Fruit fly (Drosophila melanogaster) whole organism, embryonic: ENCODE results near the gene ATP7.

Source experiments
- Bgb ChIP-seq: fragments of 200-800 bp; sonication (Bioruptor generic); IDR thresholded peaks from 2 replicates; pipeline ENCODE4 v1.3.6; 2022; ENCODE audit warnings: missing biosample characterization, missing genetic modification characterization; ENCODE audit not compliant: partially characterized antibody
- CG11504 ChIP-seq: fragments of 200-800 bp; sonication (Bioruptor generic); optimal IDR thresholded peaks from 3 replicates; lab custom pipeline; 2019; ENCODE audit warnings: missing biosample characterization, mild to moderate bottlenecking, missing genetic modification characterization, moderate library complexity
- CG12391 ChIP-seq: fragments of 200-800 bp; sonication (Bioruptor generic); optimal IDR thresholded peaks from 3 replicates; lab custom pipeline; 2018; ENCODE audit warnings: missing biosample characterization, mild to moderate bottlenecking, missing genetic modification characterization, moderate library complexity
- CG13424 ChIP-seq: fragments of 200-800 bp; sonication (Bioruptor generic); optimal IDR thresholded peaks from 2 replicates; lab custom pipeline; 2019; ENCODE audit warnings: missing biosample characterization, mild to moderate bottlenecking, missing genetic modification characterization, moderate library complexity
- CG14667 ChIP-seq: fragments of 200-800 bp; sonication (Bioruptor generic); IDR thresholded peaks from 2 replicates; pipeline ENCODE4 v1.3.6; 2022; ENCODE audit warnings: missing biosample characterization, missing genetic modification characterization
- CG15269 ChIP-seq: fragments of 200-800 bp; sonication (Bioruptor generic); optimal IDR thresholded peaks from 2 replicates; lab custom pipeline; 2018; ENCODE audit warnings: missing biosample characterization, mild to moderate bottlenecking, missing genetic modification characterization, moderate library complexity
- CG16863 ChIP-seq: fragments of 200-800 bp; sonication (Bioruptor generic); optimal IDR thresholded peaks from 3 replicates; lab custom pipeline; 2016; ENCODE audit warnings: missing biosample characterization, missing genetic modification characterization
- CG17912 ChIP-seq: fragments of 200-800 bp; sonication (Bioruptor generic); optimal IDR thresholded peaks from 2 replicates; lab custom pipeline; 2018; ENCODE audit warnings: missing biosample characterization, mild to moderate bottlenecking, missing genetic modification characterization
- CG18262 ChIP-seq: fragments of 200-800 bp; optimal IDR thresholded peaks from 3 replicates; lab custom pipeline; 2019; ENCODE audit warnings: missing biosample characterization, mild to moderate bottlenecking, missing genetic modification characterization, moderate library complexity
- CG3065 ChIP-seq: fragments of 200-800 bp; sonication (Bioruptor generic); optimal IDR thresholded peaks from 2 replicates; lab custom pipeline; 2016; ENCODE audit warnings: missing biosample characterization, missing genetic modification characterization
- CG3281 ChIP-seq: fragments of 200-800 bp; sonication (Bioruptor generic); optimal IDR thresholded peaks from 3 replicates; lab custom pipeline; 2017; ENCODE audit warnings: missing biosample characterization, mild to moderate bottlenecking, missing genetic modification characterization
- CG4424 ChIP-seq: fragments of 200-800 bp; sonication (Bioruptor generic); optimal IDR thresholded peaks from 3 replicates; lab custom pipeline; 2016; ENCODE audit warnings: missing biosample characterization, missing genetic modification characterization
- CG4820 ChIP-seq: fragments of 200-800 bp; sonication (Bioruptor generic); optimal IDR thresholded peaks from 3 replicates; lab custom pipeline; 2016; ENCODE audit warnings: missing biosample characterization, missing genetic modification characterization
- CG4854 ChIP-seq: fragments of 200-800 bp; sonication (Bioruptor generic); optimal IDR thresholded peaks from 2 replicates; lab custom pipeline; 2016; ENCODE audit warnings: missing biosample characterization, missing genetic modification characterization, inconsistent platforms
- CG6854 ChIP-seq: fragments of 200-800 bp; sonication (Bioruptor generic); optimal IDR thresholded peaks from 3 replicates; lab custom pipeline; 2017; ENCODE audit warnings: missing biosample characterization, mild to moderate bottlenecking, missing genetic modification characterization
- CG7372 ChIP-seq: fragments of 200-800 bp; sonication (Bioruptor generic); IDR thresholded peaks from 2 replicates; pipeline ENCODE4 v1.3.6; 2022; ENCODE audit warnings: missing biosample characterization, missing genetic modification characterization
- CG7839 ChIP-seq: fragments of 200-800 bp; sonication (Bioruptor generic); optimal IDR thresholded peaks from 3 replicates; lab custom pipeline; 2018; ENCODE audit warnings: missing biosample characterization, mild to moderate bottlenecking, missing genetic modification characterization, moderate library complexity
- CG8944 ChIP-seq: fragments of 200-800 bp; sonication (Bioruptor generic); optimal IDR thresholded peaks from 3 replicates; lab custom pipeline; 2016; ENCODE audit warnings: missing biosample characterization, missing genetic modification characterization
- CG9437 ChIP-seq: fragments of 200-800 bp; sonication (Bioruptor generic); optimal IDR thresholded peaks from 2 replicates; lab custom pipeline; 2018; ENCODE audit warnings: missing biosample characterization, mild to moderate bottlenecking, missing genetic modification characterization
- Dll ChIP-seq: fragments of 200-800 bp; sonication (Bioruptor generic); IDR thresholded peaks from 4 replicates; pipeline ENCODE4 v1.3.6; 2022; ENCODE audit warnings: missing biosample characterization, missing genetic modification characterization; ENCODE audit not compliant: partially characterized antibody
- Dref ChIP-seq: fragments of 200-800 bp; sonication (Bioruptor generic); IDR thresholded peaks from 2 replicates; pipeline ENCODE4 v1.3.6; 2022; ENCODE audit warnings: missing biosample characterization, missing genetic modification characterization
- E2f1 ChIP-seq: fragments of 200-800 bp; sonication (Bioruptor generic); IDR thresholded peaks from 2 replicates; pipeline ENCODE4 v1.3.6; 2022; ENCODE audit warnings: missing biosample characterization, missing genetic modification characterization
- Ets97D ChIP-seq: fragments of 200-800 bp; sonication (Bioruptor generic); optimal IDR thresholded peaks from 3 replicates; lab custom pipeline; 2016; ENCODE audit warnings: missing biosample characterization, missing genetic modification characterization
- HLHmδ ChIP-seq: fragments of 200-800 bp; sonication (Bioruptor generic); optimal IDR thresholded peaks from 2 replicates; lab custom pipeline; 2018; ENCODE audit warnings: missing biosample characterization, mild to moderate bottlenecking, missing genetic modification characterization, moderate library complexity
- Hmx ChIP-seq: fragments of 200-800 bp; sonication (Bioruptor generic); optimal IDR thresholded peaks from 2 replicates; lab custom pipeline; 2016; ENCODE audit warnings: missing biosample characterization, missing genetic modification characterization
- Med ChIP-seq: fragments of 200-800 bp; sonication (Bioruptor generic); peaks from one replicate; lab custom pipeline; 2016; ENCODE audit warnings: missing biosample characterization, missing genetic modification characterization, mild to moderate bottlenecking, inconsistent platforms, moderate library complexity
- Sox102F ChIP-seq: fragments of 200-800 bp; sonication (Bioruptor generic); optimal IDR thresholded peaks from 2 replicates; lab custom pipeline; 2018; ENCODE audit warnings: missing biosample characterization, mild to moderate bottlenecking, missing genetic modification characterization, moderate library complexity
- Usf ChIP-seq: fragments of 200-800 bp; sonication (Bioruptor generic); optimal IDR thresholded peaks from 2 replicates; lab custom pipeline; 2017; ENCODE audit warnings: missing genotype, missing biosample characterization, missing genetic modification characterization
- ara ChIP-seq: fragments of 200-800 bp; sonication (Bioruptor generic); IDR thresholded peaks from 2 replicates; pipeline ENCODE4 v1.3.6; 2022; ENCODE audit warnings: missing biosample characterization, missing genetic modification characterization
- ci ChIP-seq: fragments of 200-800 bp; sonication (Bioruptor generic); IDR thresholded peaks from 3 replicates; pipeline ENCODE4 v1.3.6; 2022; ENCODE audit warnings: missing biosample characterization, missing genetic modification characterization
- crol ChIP-seq: fragments of 200-800 bp; sonication (Bioruptor generic); IDR thresholded peaks from 2 replicates; pipeline ENCODE4 v1.3.6; 2022; ENCODE audit warnings: missing biosample characterization, missing genetic modification characterization
- crp ChIP-seq, 2 experiments: fragments of 200-800 bp; sonication (Bioruptor generic); optimal IDR thresholded peaks; 2 replicates in 1 of 2; 3 replicates in 1 of 2; lab custom pipeline; 2017; ENCODE audit warnings: missing biosample characterization in 2 of 2, missing genetic modification characterization in 2 of 2, mild to moderate bottlenecking in 1 of 2, moderate library complexity in 1 of 2
- dati ChIP-seq: fragments of 200-800 bp; sonication (Bioruptor generic); IDR thresholded peaks from 2 replicates; pipeline ENCODE4 v1.3.6; 2022; ENCODE audit warnings: missing biosample characterization, missing genetic modification characterization
- emc ChIP-seq: fragments of 200-800 bp; sonication (Bioruptor generic); optimal IDR thresholded peaks from 2 replicates; lab custom pipeline; 2016; ENCODE audit warnings: missing biosample characterization, missing genetic modification characterization
- gcm2 ChIP-seq: fragments of 200-800 bp; sonication (Bioruptor generic); optimal IDR thresholded peaks from 2 replicates; lab custom pipeline; 2016; ENCODE audit warnings: missing biosample characterization, missing genetic modification characterization
- hkb ChIP-seq, 2 experiments: fragments of 200-800 bp in 1 of 2; fragments of >200 bp in 1 of 2; sonication (Bioruptor generic) in 1 of 2; IDR thresholded peaks in 1 of 2; optimal IDR thresholded peaks in 1 of 2; 2 replicates each; pipeline versions ENCODE4 v1.3.6 to Lab custom; 2017 to 2022; ENCODE audit warnings: missing biosample characterization in 1 of 2, missing genetic modification characterization in 1 of 2
- lbe ChIP-seq: fragments of 200-800 bp; sonication (Bioruptor generic); optimal IDR thresholded peaks from 2 replicates; lab custom pipeline; 2016; ENCODE audit warnings: missing biosample characterization, mild to moderate bottlenecking, missing genetic modification characterization
- maf-S ChIP-seq: fragments of 200-800 bp; sonication (Bioruptor generic); optimal IDR thresholded peaks from 2 replicates; lab custom pipeline; 2016; ENCODE audit warnings: missing biosample characterization, missing genetic modification characterization
- nom ChIP-seq: fragments of 200-800 bp; sonication (Bioruptor generic); optimal IDR thresholded peaks from 2 replicates; lab custom pipeline; 2017; ENCODE audit warnings: missing biosample characterization, missing genetic modification characterization, mild to moderate bottlenecking, moderate library complexity, missing genetic modification reagents
- onecut ChIP-seq: fragments of 200-800 bp; sonication (Bioruptor generic); IDR thresholded peaks from 2 replicates; pipeline ENCODE4 v1.3.6; 2022; ENCODE audit warnings: missing biosample characterization, missing genetic modification characterization
- pita ChIP-seq: fragments of 200-800 bp; sonication (Bioruptor generic); optimal IDR thresholded peaks from 2 replicates; lab custom pipeline; 2017; ENCODE audit warnings: missing biosample characterization, mild to moderate bottlenecking, missing genetic modification characterization
- pnt ChIP-seq: fragments of 200-800 bp; sonication (Bioruptor generic); optimal IDR thresholded peaks from 3 replicates; lab custom pipeline; 2016; ENCODE audit warnings: missing biosample characterization, missing genetic modification characterization
- salm ChIP-seq: fragments of 200-800 bp; sonication (Bioruptor generic); optimal IDR thresholded peaks from 2 replicates; lab custom pipeline; 2018; ENCODE audit warnings: missing biosample characterization, mild to moderate bottlenecking, missing genetic modification characterization
- scrt ChIP-seq: fragments of 200-800 bp; sonication (Bioruptor generic); optimal IDR thresholded peaks from 2 replicates; lab custom pipeline; 2018; ENCODE audit warnings: missing biosample characterization, mild to moderate bottlenecking, missing genetic modification characterization, moderate library complexity
- sqz ChIP-seq: fragments of 200-800 bp; sonication (Bioruptor generic); optimal IDR thresholded peaks from 3 replicates; lab custom pipeline; 2018; ENCODE audit warnings: missing biosample characterization, mild to moderate bottlenecking, missing genetic modification characterization
- stc ChIP-seq: fragments of 200-800 bp; sonication (Bioruptor generic); IDR thresholded peaks from 2 replicates; pipeline ENCODE4 v1.3.6; 2022; ENCODE audit warnings: missing biosample characterization, missing genetic modification characterization
- tio ChIP-seq: fragments of 200-800 bp; sonication (Bioruptor generic); optimal IDR thresholded peaks from 2 replicates; lab custom pipeline; 2017; ENCODE audit warnings: missing biosample characterization, missing genetic modification characterization, inconsistent platforms
- tna ChIP-seq: fragments of 200-800 bp; sonication (Bioruptor generic); IDR thresholded peaks from 2 replicates; pipeline ENCODE4 v1.3.6; 2022; ENCODE audit warnings: missing biosample characterization, missing genetic modification characterization; ENCODE audit not compliant: partially characterized antibody
- unpg ChIP-seq: fragments of 200-800 bp; sonication (Bioruptor generic); optimal IDR thresholded peaks from 3 replicates; lab custom pipeline; 2018; ENCODE audit warnings: missing biosample characterization, mild to moderate bottlenecking, missing genetic modification characterization, moderate library complexity
- zen2 ChIP-seq: fragments of 200-800 bp; sonication (Bioruptor generic); IDR thresholded peaks from 3 replicates; pipeline ENCODE4 v1.3.6; 2022; ENCODE audit warnings: missing biosample characterization, missing genetic modification characterization; ENCODE audit not compliant: partially characterized antibody
- zfh1 ChIP-seq: fragments of 200-800 bp; sonication (Bioruptor generic); IDR thresholded peaks from 3 replicates; pipeline ENCODE4 v1.3.6; 2022; ENCODE audit warnings: missing biosample characterization, missing genetic modification characterization

The ATP7 gene

DNA sequence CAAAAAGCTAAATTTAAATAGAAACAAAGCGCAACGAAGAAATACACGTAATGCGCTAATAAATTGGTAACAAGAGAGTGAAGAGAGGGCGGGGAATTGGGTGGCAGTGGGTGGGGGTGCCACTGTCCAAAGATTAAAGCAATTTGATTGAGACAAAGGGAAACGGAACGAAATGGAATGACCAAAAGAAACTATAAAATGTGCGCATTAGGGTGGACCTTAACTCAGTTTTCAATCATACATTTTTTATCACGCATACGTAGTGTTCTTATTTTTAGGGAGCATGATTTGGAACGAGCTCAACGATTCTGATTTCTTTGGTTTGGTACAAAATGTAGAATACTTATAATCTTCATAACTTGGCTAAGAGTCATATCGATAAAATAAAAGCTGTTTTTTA, 32.9 kb upstream of the ATP7 start (continued):
- TF ChIP-seq crp (GFP tag; optimal IDR thresholded peaks at IDR 0.05; lab: Kevin White, UChicago): no peak
- TF ChIP-seq CG7372: no peak
- no peak for TF ChIP-seq pnt
- no peak for TF ChIP-seq salm (tag; lab: Kevin White, UChicago)
- TF ChIP-seq ci (GFP tag; lab: Robert Waterston, UW): 0 out of 3 replicates have a peak, but pooled peaks have one; percentile 57
- no peak for TF ChIP-seq tio (GFP tag; lab: Kevin White, UChicago)
- peak; percentile 20 for TF ChIP-seq CG12391 (tag; lab: Kevin White, UChicago)
- TF ChIP-seq Bgb (GFP tag; lab: Robert Waterston, UW): no peak
- no peak for TF ChIP-seq zfh1
- peak; percentile 26 for TF ChIP-seq unpg
- TF ChIP-seq maf-S (GFP tag; lab: Kevin White, UChicago): no peak
- no peak for TF ChIP-seq Usf
- no peak for TF ChIP-seq CG17912 (GFP tag; lab: Kevin White, UChicago)
- TF ChIP-seq CG18262 (tag; lab: Kevin White, UChicago): peak; percentile 10
- TF ChIP-seq CG9437 (GFP tag; lab: Kevin White, UChicago): no peak
- 0 out of 2 replicates have a peak, but pooled peaks have one; percentile 23 for TF ChIP-seq E2f1 (GFP tag; lab: Robert Waterston, UW)
- no peak for TF ChIP-seq pita (GFP tag; lab: Kevin White, UChicago)
- TF ChIP-seq CG16863: no peak
- TF ChIP-seq CG4820 (GFP tag; lab: Kevin White, UChicago): no peak
- TF ChIP-seq scrt (GFP tag; lab: Kevin White, UChicago): no peak
- TF ChIP-seq nom (GFP tag; lab: Kevin White, UChicago): peak; percentile 38
- TF ChIP-seq ara: no peak
- TF ChIP-seq CG13424 (tag; lab: Kevin White, UChicago): peak; percentile 26
- no peak for TF ChIP-seq sqz (GFP tag; lab: Kevin White, UChicago)
- TF ChIP-seq tna (GFP tag; lab: Robert Waterston, UW): no peak
- TF ChIP-seq crol (GFP tag; lab: Robert Waterston, UW): peak; percentile 64
- TF ChIP-seq Med: peak; percentile 74
- peak; percentile 24 for TF ChIP-seq CG3281 (GFP tag; lab: Kevin White, UChicago)
- TF ChIP-seq CG15269 (tag; lab: Kevin White, UChicago): peak; percentile 27
- no peak for TF ChIP-seq CG11504
- no peak for TF ChIP-seq dati
- TF ChIP-seq Dref (GFP tag; lab: Robert Waterston, UW): no peak
- TF ChIP-seq CG14667: no peak
- no peak for TF ChIP-seq emc (GFP tag; lab: Kevin White, UChicago)
- peak; percentile 1 for TF ChIP-seq Sox102F (GFP tag; lab: Kevin White, UChicago)
- TF ChIP-seq CG4854 (GFP tag; lab: Kevin White, UChicago): no peak
- peak; percentile 9 for TF ChIP-seq CG7839 (tag; lab: Kevin White, UChicago)
- no peak for TF ChIP-seq Dll (GFP tag; lab: Robert Waterston, UW)
- no peak for TF ChIP-seq CG3065 (GFP tag; lab: Kevin White, UChicago)
- TF ChIP-seq zen2 (GFP tag; lab: Robert Waterston, UW): no peak
- no peak for TF ChIP-seq HLHmδ (GFP tag; lab: Kevin White, UChicago)
- no peak for TF ChIP-seq Hmx (GFP tag; lab: Kevin White, UChicago)
- no peak for TF ChIP-seq hkb (optimal IDR thresholded peaks at IDR 0.05; lab: Kevin White, UChicago)
- TF ChIP-seq hkb (GFP tag; IDR thresholded peaks at IDR 0.05; lab: Robert Waterston, UW): no peak
- no peak for TF ChIP-seq lbe
- TF ChIP-seq CG4424: no peak
- peak; percentile 7 for TF ChIP-seq CG6854 (GFP tag; lab: Kevin White, UChicago)
- peak; percentile 11; the same call in 1 of the 2 replicates for TF ChIP-seq onecut
- TF ChIP-seq Ets97D: no peak
- no peak for TF ChIP-seq CG8944
- TF ChIP-seq stc (GFP tag; lab: Robert Waterston, UW): no peak
- TF ChIP-seq gcm2 (GFP tag; lab: Kevin White, UChicago): no peak
